Fruit fly (Drosophila melanogaster) whole organism, embryonic: ENCODE data around the gene mRpS31.

Experiments used
- Adf1 ChIP-seq: fragments of 200-800 bp; sonication (Bioruptor generic); IDR thresholded peaks from 2 replicates; pipeline ENCODE4 v1.3.6; 2022; ENCODE audit warnings: missing biosample characterization, missing genetic modification characterization
- Asciz ChIP-seq: fragments of 200-800 bp; sonication (Bioruptor generic); optimal IDR thresholded peaks from 2 replicates; lab custom pipeline; 2017; ENCODE audit warnings: missing biosample characterization, mild to moderate bottlenecking, missing genetic modification characterization, missing genetic modification reagents
- C15 ChIP-seq: fragments of 200-800 bp; sonication (Bioruptor generic); IDR thresholded peaks from 3 replicates; pipeline ENCODE4 v1.3.6; 2022; ENCODE audit warnings: missing biosample characterization, missing genetic modification characterization
- CG10431 ChIP-seq: fragments of 200-800 bp; sonication (Bioruptor generic); optimal IDR thresholded peaks from 3 replicates; lab custom pipeline; 2018; ENCODE audit warnings: missing biosample characterization, mild to moderate bottlenecking, missing genetic modification characterization
- CG10462 ChIP-seq: fragments of 200-800 bp; sonication (Bioruptor generic); optimal IDR thresholded peaks from 2 replicates; lab custom pipeline; 2016; ENCODE audit warnings: missing biosample characterization, missing genetic modification characterization
- CG12071 ChIP-seq: fragments of 200-800 bp; sonication (Bioruptor generic); optimal IDR thresholded peaks from 3 replicates; lab custom pipeline; 2018; ENCODE audit warnings: missing biosample characterization, mild to moderate bottlenecking, missing genetic modification characterization
- CG12104 ChIP-seq: fragments of 200-800 bp; sonication (Bioruptor generic); optimal IDR thresholded peaks from 3 replicates; lab custom pipeline; 2016; ENCODE audit warnings: missing biosample characterization, missing genetic modification characterization
- CG13123 ChIP-seq: fragments of 200-800 bp; sonication (Bioruptor generic); optimal IDR thresholded peaks from 2 replicates; lab custom pipeline; 2016; ENCODE audit warnings: missing biosample characterization, missing genetic modification characterization
- CG14014 ChIP-seq: fragments of 200-800 bp; sonication (Bioruptor generic); IDR thresholded peaks from 2 replicates; pipeline ENCODE4 v1.3.6; 2022; ENCODE audit warnings: missing biosample characterization, missing genetic modification characterization
- CG14441 ChIP-seq: fragments of 200-800 bp; sonication (Bioruptor generic); IDR thresholded peaks from 2 replicates; pipeline ENCODE4 v1.3.6; 2022; ENCODE audit warnings: missing biosample characterization, missing genetic modification characterization
- CG15011 ChIP-seq: fragments of 200-800 bp; sonication (Bioruptor generic); optimal IDR thresholded peaks from 3 replicates; lab custom pipeline; 2018; ENCODE audit warnings: missing biosample characterization, mild to moderate bottlenecking, missing genetic modification characterization
- CG17186 ChIP-seq: fragments of 200-800 bp; sonication (Bioruptor generic); optimal IDR thresholded peaks from 3 replicates; lab custom pipeline; 2017; ENCODE audit warnings: missing biosample characterization, missing genetic modification reagents, missing genetic modification characterization
- CG18619 ChIP-seq: fragments of 200-800 bp; sonication (Bioruptor generic); optimal IDR thresholded peaks from 3 replicates; lab custom pipeline; 2017; ENCODE audit warnings: missing biosample characterization, mild to moderate bottlenecking, missing genetic modification characterization
- CG18764 ChIP-seq: fragments of 200-800 bp; sonication (Bioruptor generic); optimal IDR thresholded peaks from 3 replicates; lab custom pipeline; 2016; ENCODE audit warnings: missing biosample characterization, missing genetic modification characterization
- CG2199 ChIP-seq: fragments of 200-800 bp; sonication (Bioruptor generic); IDR thresholded peaks from 3 replicates; pipeline ENCODE4 v1.3.6; 2022; ENCODE audit warnings: missing biosample characterization, missing genetic modification characterization
- CG2202 ChIP-seq: fragments of 200-800 bp; sonication (Bioruptor generic); optimal IDR thresholded peaks from 2 replicates; lab custom pipeline; 2018; ENCODE audit warnings: missing biosample characterization, mild to moderate bottlenecking, missing genetic modification characterization
- CG2889 ChIP-seq: fragments of 200-800 bp; sonication (Bioruptor generic); IDR thresholded peaks from 3 replicates; pipeline ENCODE4 v1.3.6; 2022; ENCODE audit warnings: missing biosample characterization, missing genetic modification characterization
- CG3065 ChIP-seq: fragments of 200-800 bp; sonication (Bioruptor generic); optimal IDR thresholded peaks from 2 replicates; lab custom pipeline; 2016; ENCODE audit warnings: missing biosample characterization, missing genetic modification characterization
- CG3407 ChIP-seq: fragments of 200-800 bp; sonication (Bioruptor generic); optimal IDR thresholded peaks from 2 replicates; lab custom pipeline; 2018; ENCODE audit warnings: missing biosample characterization, mild to moderate bottlenecking, missing genetic modification characterization
- CG4854 ChIP-seq: fragments of 200-800 bp; sonication (Bioruptor generic); optimal IDR thresholded peaks from 2 replicates; lab custom pipeline; 2016; ENCODE audit warnings: missing biosample characterization, missing genetic modification characterization, inconsistent platforms
- CG5953 ChIP-seq: fragments of 200-800 bp; sonication (Bioruptor generic); IDR thresholded peaks from 2 replicates; pipeline ENCODE4 v1.3.6; 2022; ENCODE audit warnings: missing biosample characterization, missing genetic modification characterization
- CG7963 ChIP-seq: fragments of 200-800 bp; sonication (Bioruptor generic); IDR thresholded peaks from 3 replicates; pipeline ENCODE4 v1.3.6; 2022; ENCODE audit warnings: missing biosample characterization, missing genetic modification characterization; ENCODE audit not compliant: partially characterized antibody
- CG8478 ChIP-seq: fragments of >200 bp; optimal IDR thresholded peaks from 2 replicates; lab custom pipeline; 2018
- CG9797 ChIP-seq: fragments of 200-800 bp; sonication (Bioruptor generic); optimal IDR thresholded peaks from 3 replicates; lab custom pipeline; 2018; ENCODE audit warnings: missing biosample characterization, mild to moderate bottlenecking, missing genetic modification characterization
- D19A ChIP-seq: fragments of 200-800 bp; optimal IDR thresholded peaks from 3 replicates; lab custom pipeline; 2019; ENCODE audit warnings: missing biosample characterization, mild to moderate bottlenecking, missing genetic modification characterization, moderate library complexity
- ERR ChIP-seq: fragments of 200-800 bp; sonication (Bioruptor generic); optimal IDR thresholded peaks from 2 replicates; lab custom pipeline; 2016; ENCODE audit warnings: missing biosample characterization, missing genetic modification characterization
- Eip74EF ChIP-seq, 2 experiments: fragments of 200-800 bp in 1 of 2; fragments of >200 bp in 1 of 2; sonication (Bioruptor generic) in 1 of 2; optimal IDR thresholded peaks; 2 replicates each; lab custom pipeline; 2017 to 2019; ENCODE audit warnings: missing biosample characterization in 2 of 2, missing genetic modification characterization in 2 of 2, mild to moderate bottlenecking in 1 of 2, moderate library complexity in 1 of 2
- Elba2 ChIP-seq: fragments of 200-800 bp; sonication (Bioruptor generic); optimal IDR thresholded peaks from 3 replicates; lab custom pipeline; 2016; ENCODE audit warnings: missing biosample characterization, missing genetic modification characterization
- Fer2 ChIP-seq: fragments of 200-800 bp; sonication (Bioruptor generic); optimal IDR thresholded peaks from 2 replicates; lab custom pipeline; 2018; ENCODE audit warnings: missing biosample characterization, mild to moderate bottlenecking, missing genetic modification characterization, moderate library complexity
- Hand ChIP-seq: fragments of 200-800 bp; sonication (Bioruptor generic); optimal IDR thresholded peaks from 2 replicates; lab custom pipeline; 2017; ENCODE audit warnings: mild to moderate bottlenecking, missing biosample characterization, missing genetic modification reagents, missing genetic modification characterization
- NfI ChIP-seq: fragments of 200-800 bp; sonication (Bioruptor generic); optimal IDR thresholded peaks from 3 replicates; lab custom pipeline; 2018; ENCODE audit warnings: missing biosample characterization, mild to moderate bottlenecking, missing genetic modification characterization, moderate library complexity
- Rfx ChIP-seq: fragments of 200-800 bp; sonication (Bioruptor generic); IDR thresholded peaks from 2 replicates; pipeline ENCODE4 v1.3.6; 2022; ENCODE audit warnings: missing biosample characterization, missing genetic modification characterization
- Sin3A ChIP-seq: fragments of >200 bp; optimal IDR thresholded peaks from 2 replicates; lab custom pipeline; 2018
- Spps ChIP-seq: fragments of 200-800 bp; sonication (Bioruptor generic); optimal IDR thresholded peaks from 2 replicates; lab custom pipeline; 2018; ENCODE audit warnings: missing biosample characterization, mild to moderate bottlenecking, missing genetic modification characterization
- Sry-β ChIP-seq: fragments of 200-800 bp; sonication (Bioruptor generic); optimal IDR thresholded peaks from 2 replicates; lab custom pipeline; 2018; ENCODE audit warnings: missing biosample characterization, mild to moderate bottlenecking, missing genetic modification characterization, moderate library complexity
- ash1 ChIP-seq: fragments of 200-800 bp; sonication (Bioruptor generic); optimal IDR thresholded peaks from 2 replicates; lab custom pipeline; 2018; ENCODE audit warnings: missing biosample characterization, mild to moderate bottlenecking, missing genetic modification characterization
- bigmax ChIP-seq: fragments of 200-800 bp; sonication (Bioruptor generic); optimal IDR thresholded peaks from 2 replicates; lab custom pipeline; 2018; ENCODE audit warnings: missing biosample characterization, mild to moderate bottlenecking, missing genetic modification characterization
- chinmo ChIP-seq: fragments of 200-800 bp; sonication (Bioruptor generic); IDR thresholded peaks from 4 replicates; pipeline ENCODE4 v1.3.6; 2022; ENCODE audit warnings: missing biosample characterization, missing genetic modification characterization; ENCODE audit not compliant: partially characterized antibody
- cwo ChIP-seq: fragments of 200-800 bp; sonication (Bioruptor generic); optimal IDR thresholded peaks from 3 replicates; lab custom pipeline; 2017; ENCODE audit warnings: missing biosample characterization, missing genetic modification characterization, mild to moderate bottlenecking, moderate library complexity, missing genetic modification reagents
- dimm ChIP-seq: fragments of 200-800 bp; sonication (Bioruptor generic); IDR thresholded peaks from 2 replicates; pipeline ENCODE4 v1.3.6; 2022; ENCODE audit warnings: missing biosample characterization, missing genetic modification characterization
- ems ChIP-seq: fragments of 200-800 bp; sonication (Bioruptor generic); optimal IDR thresholded peaks from 3 replicates; lab custom pipeline; 2016; ENCODE audit warnings: missing biosample characterization, missing genetic modification characterization
- ftz-f1 ChIP-seq: fragments of 200-800 bp; sonication (Bioruptor generic); optimal IDR thresholded peaks from 2 replicates; lab custom pipeline; 2016; ENCODE audit warnings: missing biosample characterization, missing genetic modification characterization
- fu2 ChIP-seq: fragments of 200-800 bp; sonication (Bioruptor generic); optimal IDR thresholded peaks from 2 replicates; lab custom pipeline; 2016; ENCODE audit warnings: missing biosample characterization, missing genetic modification characterization
- lmd ChIP-seq: fragments of 200-800 bp; sonication (Bioruptor generic); IDR thresholded peaks from 2 replicates; pipeline ENCODE4 v1.3.6; 2022; ENCODE audit warnings: missing biosample characterization, missing genetic modification characterization
- maf-S ChIP-seq: fragments of 200-800 bp; sonication (Bioruptor generic); optimal IDR thresholded peaks from 2 replicates; lab custom pipeline; 2016; ENCODE audit warnings: missing biosample characterization, missing genetic modification characterization
- pb ChIP-seq: fragments of 200-800 bp; sonication (Bioruptor generic); optimal IDR thresholded peaks from 3 replicates; lab custom pipeline; 2016; ENCODE audit warnings: missing biosample characterization, missing genetic modification characterization
- sima ChIP-seq: fragments of 200-800 bp; sonication (Bioruptor generic); optimal IDR thresholded peaks from 2 replicates; lab custom pipeline; 2016; ENCODE audit warnings: missing biosample characterization, missing genetic modification characterization
- slou ChIP-seq: fragments of 200-800 bp; sonication (Bioruptor generic); optimal IDR thresholded peaks from 3 replicates; lab custom pipeline; 2016; ENCODE audit warnings: missing biosample characterization, missing genetic modification characterization
- vnd ChIP-seq: fragments of 200-800 bp; sonication (Bioruptor generic); IDR thresholded peaks from 3 replicates; pipeline ENCODE4 v1.3.6; 2022; ENCODE audit warnings: missing biosample characterization, missing genetic modification characterization; ENCODE audit not compliant: partially characterized antibody
- wek ChIP-seq: fragments of 200-800 bp; sonication (Bioruptor generic); optimal IDR thresholded peaks from 3 replicates; lab custom pipeline; 2018; ENCODE audit warnings: missing biosample characterization, mild to moderate bottlenecking, missing genetic modification characterization, moderate library complexity
- zfh1 ChIP-seq: fragments of 200-800 bp; sonication (Bioruptor generic); IDR thresholded peaks from 3 replicates; pipeline ENCODE4 v1.3.6; 2022; ENCODE audit warnings: missing biosample characterization, missing genetic modification characterization

The mRpS31 gene

dm6 chr3L:15956448-15957010, 48.5 kb upstream of the mRpS31 start, which contains the start of gene elgi (continued):
- TF ChIP-seq Hand (GFP tag; lab: Kevin White, UChicago), result no peak
- peak; percentile 68 for TF ChIP-seq NfI (GFP tag; lab: Kevin White, UChicago)
- peak; percentile 33 for TF ChIP-seq cwo (GFP tag; lab: Kevin White, UChicago)
- no peak for TF ChIP-seq dimm (GFP tag; lab: Robert Waterston, UW)
- peak; percentile 53; the same call in 1 of the 2 replicates for TF ChIP-seq lmd (GFP tag; lab: Robert Waterston, UW)
- TF ChIP-seq Adf1, result no peak
- TF ChIP-seq CG18764 (GFP tag; lab: Kevin White, UChicago), result peak; percentile 37
- TF ChIP-seq sima (GFP tag; lab: Kevin White, UChicago), result peak; percentile 32
- no peak for TF ChIP-seq CG3065 (GFP tag; lab: Kevin White, UChicago)
- peak; percentile 85 for TF ChIP-seq Rfx (GFP tag; lab: Robert Waterston, UW)
- TF ChIP-seq ash1 (GFP tag; lab: Kevin White, UChicago), result no peak
- TF ChIP-seq Asciz (GFP tag; lab: Kevin White, UChicago), result no peak
- TF ChIP-seq CG10462 (GFP tag; lab: Kevin White, UChicago), result peak; percentile 5
- TF ChIP-seq chinmo, result 0 out of 4 replicates have a peak, but pooled peaks have one; percentile 11
- TF ChIP-seq CG14441 (GFP tag; lab: Robert Waterston, UW), result peak; percentile 45; the same call in 1 of the 2 replicates
- peak; percentile 65 for TF ChIP-seq maf-S (GFP tag; lab: Kevin White, UChicago)
- TF ChIP-seq CG2889, result no peak
- no peak for TF ChIP-seq CG13123 (GFP tag; lab: Kevin White, UChicago)
- TF ChIP-seq CG5953, result no peak
- peak; percentile 2 for TF ChIP-seq slou (GFP tag; lab: Kevin White, UChicago)
- peak; percentile 94 for TF ChIP-seq Sry-β (GFP tag; lab: Kevin White, UChicago)
- TF ChIP-seq ftz-f1 (GFP tag; lab: Kevin White, UChicago), result no peak
- no peak for TF ChIP-seq CG8478 (lab: Kevin White, UChicago)
- TF ChIP-seq CG9797, result no peak
- TF ChIP-seq CG4854 (GFP tag; lab: Kevin White, UChicago), result peak; percentile 31
- TF ChIP-seq Elba2, result peak; percentile 11
- peak; percentile 39 for TF ChIP-seq CG18619
- TF ChIP-seq CG7963 (GFP tag; lab: Robert Waterston, UW), result no peak
- peak; percentile 25 for TF ChIP-seq CG12071 (GFP tag; lab: Kevin White, UChicago)
- TF ChIP-seq CG3407, result no peak
- TF ChIP-seq CG15011 (GFP tag; lab: Kevin White, UChicago), result no peak
- no peak for TF ChIP-seq bigmax (GFP tag; lab: Kevin White, UChicago)
- peak; percentile 47 for TF ChIP-seq ems (GFP tag; lab: Kevin White, UChicago)
- TF ChIP-seq zfh1 (GFP tag; lab: Robert Waterston, UW), result peak; percentile 55; the same call in 1 of the 3 replicates
- TF ChIP-seq Sin3A, result peak; percentile 0
- TF ChIP-seq D19A (tag; lab: Kevin White, UChicago), result no peak
- TF ChIP-seq Spps (tag; lab: Kevin White, UChicago), result no peak
- no peak for TF ChIP-seq Eip74EF (GFP tag; optimal IDR thresholded peaks at IDR 0.05; lab: Kevin White, UChicago)
- TF ChIP-seq CG12104, result peak; percentile 29
- TF ChIP-seq CG17186 (GFP tag; lab: Kevin White, UChicago), result no peak
- no peak for TF ChIP-seq CG2202 (tag; lab: Kevin White, UChicago)
- TF ChIP-seq vnd, result no peak
- TF ChIP-seq fu2 (GFP tag; lab: Kevin White, UChicago), result peak; percentile 58
- TF ChIP-seq Fer2, result no peak
- 0 out of 2 replicates have a peak, but pooled peaks have one; percentile 22 for TF ChIP-seq CG14014 (GFP tag; lab: Robert Waterston, UW)
- TF ChIP-seq ERR, result no peak
- no peak for TF ChIP-seq CG2199
- no peak for TF ChIP-seq pb
- no peak for TF ChIP-seq CG10431
- TF ChIP-seq wek (GFP tag; lab: Kevin White, UChicago), result no peak
- TF ChIP-seq C15, result no peak
